Worm (Caenorhabditis elegans) whole organism, young adult: ENCODE data around the gene fard-1.

Experiments used
- F33H1.4 ChIP-seq: fragments of 200-800 bp; sonication (Bioruptor generic); IDR thresholded peaks from 2 replicates; pipeline ENCODE4 v1.3.6; 2022; ENCODE audit warnings: missing genetic modification reagents, missing genetic modification characterization, missing compliant biosample characterization
- F39B2.1 ChIP-seq: fragments of 200-800 bp; sonication (Bioruptor generic); IDR thresholded peaks from 2 replicates; pipeline ENCODE4 v1.3.6; 2022; ENCODE audit warnings: missing genetic modification reagents, missing genetic modification characterization, missing compliant biosample characterization
- F57A8.1 ChIP-seq: fragments of 200-800 bp; sonication (Bioruptor generic); optimal IDR thresholded peaks from 2 replicates; lab custom pipeline; 2018; ENCODE audit warnings: mild to moderate bottlenecking, missing genetic modification characterization, moderate library complexity, missing compliant biosample characterization
- K12H6.12 ChIP-seq: fragments of 200-800 bp; sonication (Bioruptor generic); optimal IDR thresholded peaks from 2 replicates; lab custom pipeline; 2018; ENCODE audit warnings: mild to moderate bottlenecking, missing genetic modification characterization, missing compliant biosample characterization
- Y53F4B.3 ChIP-seq: fragments of 200-800 bp; sonication (Bioruptor generic); IDR thresholded peaks from 2 replicates; pipeline ENCODE4 v1.3.6; 2022; ENCODE audit warnings: missing genetic modification reagents, missing genetic modification characterization, missing compliant biosample characterization
- Y67H2A.10 ChIP-seq: fragments of 200-800 bp; sonication (Bioruptor generic); conservative IDR thresholded peaks from 2 replicates; pipeline ENCODE4 v1.3.6; 2022; ENCODE audit warnings: missing genetic modification reagents, missing genetic modification characterization, missing compliant biosample characterization
- akir-1 ChIP-seq: fragments of 200-800 bp; sonication (Bioruptor generic); optimal IDR thresholded peaks from 2 replicates; lab custom pipeline; 2018; ENCODE audit warnings: mild to moderate bottlenecking, missing genetic modification characterization, moderate library complexity, missing compliant biosample characterization
- chd-7 ChIP-seq: sonication (generic microtip); optimal IDR thresholded peaks from 2 replicates; lab custom pipeline; 2016; ENCODE audit warnings: mild to moderate bottlenecking, missing genetic modification characterization, moderate library complexity, missing compliant biosample characterization
- efl-1 ChIP-seq: fragments of 150-350 bp; optimal IDR thresholded peaks from 2 replicates; lab custom pipeline; 2014; ENCODE audit warnings: missing biosample characterization, missing genetic modification reagents, missing genetic modification characterization
- egl-44 ChIP-seq: fragments of 200-800 bp; sonication (Bioruptor generic); IDR thresholded peaks from 2 replicates; pipeline ENCODE4 v1.3.6; 2022; ENCODE audit warnings: missing genetic modification reagents, missing genetic modification characterization, missing compliant biosample characterization
- egrh-3 ChIP-seq: fragments of 200-800 bp; sonication (Bioruptor generic); IDR thresholded peaks from 2 replicates; pipeline ENCODE4 v1.3.6; 2022; ENCODE audit warnings: missing genetic modification reagents, missing genetic modification characterization, missing compliant biosample characterization
- fkh-3 ChIP-seq: sonication (generic microtip); optimal IDR thresholded peaks from 2 replicates; lab custom pipeline; 2016; ENCODE audit warnings: mild to moderate bottlenecking, missing genetic modification characterization, missing compliant biosample characterization
- hmg-1.2 ChIP-seq: fragments of 200-800 bp; sonication (Bioruptor generic); IDR thresholded peaks from 2 replicates; pipeline ENCODE4 v1.3.6; 2022; ENCODE audit warnings: missing genetic modification reagents, missing genetic modification characterization, missing compliant biosample characterization
- hmg-20 ChIP-seq: fragments of 200-800 bp; sonication (Bioruptor generic); IDR thresholded peaks from 2 replicates; pipeline ENCODE4 v1.3.6; 2022; ENCODE audit warnings: missing genetic modification reagents, missing genetic modification characterization, missing compliant biosample characterization
- let-607 ChIP-seq, 2 experiments: fragments of 200-800 bp in 1 of 2; sonication (Bioruptor generic) in 1 of 2; sonication (generic microtip) in 1 of 2; optimal IDR thresholded peaks; 2 replicates each; lab custom pipeline; 2016 to 2018; ENCODE audit warnings: mild to moderate bottlenecking in 2 of 2, missing compliant biosample characterization in 2 of 2, missing genetic modification characterization in 2 of 2, moderate library complexity in 2 of 2, missing genotype in 1 of 2
- lin-40 ChIP-seq: sonication (generic microtip); optimal IDR thresholded peaks from 2 replicates; lab custom pipeline; 2016; ENCODE audit warnings: missing genetic modification characterization, mild to moderate bottlenecking, missing compliant biosample characterization, missing genotype, missing genetic modification reagents
- lsy-27 ChIP-seq: sonication (generic microtip); optimal IDR thresholded peaks from 2 replicates; lab custom pipeline; 2017; ENCODE audit warnings: missing genetic modification characterization, mild to moderate bottlenecking, missing compliant biosample characterization, antibody characterized with exemption, missing genotype, borderline replicate concordance; ENCODE audit not compliant: insufficient read depth
- madf-3 ChIP-seq: fragments of 200-800 bp; sonication (Bioruptor generic); IDR thresholded peaks from 2 replicates; pipeline ENCODE4 v1.3.6; 2022; ENCODE audit warnings: missing genetic modification reagents, missing genetic modification characterization, missing compliant biosample characterization
- mel-28 ChIP-seq: sonication (generic microtip); optimal IDR thresholded peaks from 2 replicates; lab custom pipeline; 2016; ENCODE audit warnings: borderline replicate concordance, mild to moderate bottlenecking, missing genetic modification characterization, missing compliant biosample characterization
- mes-4 ChIP-seq: sonication (generic microtip); optimal IDR thresholded peaks from 2 replicates; lab custom pipeline; 2016; ENCODE audit warnings: missing genotype, missing genetic modification characterization, missing compliant biosample characterization
- nfyb-1 ChIP-seq: fragments of 200-800 bp; sonication (Bioruptor generic); IDR thresholded peaks from 2 replicates; pipeline ENCODE4 v1.3.6; 2022; ENCODE audit warnings: missing genetic modification reagents, missing genetic modification characterization, missing compliant biosample characterization
- nhr-179 ChIP-seq: sonication (generic microtip); optimal IDR thresholded peaks from 2 replicates; lab custom pipeline; 2016; ENCODE audit warnings: mild to moderate bottlenecking, missing genetic modification characterization, missing compliant biosample characterization
- pbrm-1 ChIP-seq: fragments of 200-800 bp; sonication (Bioruptor generic); IDR thresholded peaks from 2 replicates; pipeline ENCODE4 v1.3.6; 2022; ENCODE audit warnings: missing genetic modification reagents, missing genetic modification characterization, missing compliant biosample characterization
- rpc-1 ChIP-seq, 2 experiments: fragments of 150-350 bp in 1 of 2; sonication (generic microtip) in 1 of 2; optimal IDR thresholded peaks; 2 replicates each; lab custom pipeline; 2014 to 2018; ENCODE audit warnings: missing biosample characterization in 1 of 2, missing genetic modification characterization in 1 of 2, missing genetic modification reagents in 1 of 2, missing genotype in 1 of 2
- snpc-1.1 ChIP-seq: sonication (generic microtip); optimal IDR thresholded peaks from 2 replicates; lab custom pipeline; 2017; ENCODE audit warnings: missing genetic modification characterization, mild to moderate bottlenecking, missing compliant biosample characterization, antibody characterized with exemption, moderate library complexity, missing genotype, missing genetic modification reagents; ENCODE audit not compliant: insufficient read depth
- snpc-3.4 ChIP-seq: sonication (generic microtip); optimal IDR thresholded peaks from 2 replicates; lab custom pipeline; 2017; ENCODE audit warnings: missing genetic modification characterization, mild to moderate bottlenecking, missing compliant biosample characterization, antibody characterized with exemption, moderate library complexity, missing genotype, missing genetic modification reagents
- snpc-4 ChIP-seq, 5 experiments: fragments of 150-350 bp in 1 of 5; sonication (generic microtip) in 4 of 5; optimal IDR thresholded peaks; 2 replicates each; lab custom pipeline; 2014 to 2018; ENCODE audit warnings: missing genetic modification characterization in 5 of 5, missing biosample characterization in 3 of 5, antibody characterized with exemption in 2 of 5, mild to moderate bottlenecking in 2 of 5, missing compliant biosample characterization in 2 of 5, missing genotype in 2 of 5, moderate library complexity in 2 of 5, missing genetic modification reagents in 1 of 5
- somi-1 ChIP-seq: fragments of 200-800 bp; sonication (Bioruptor generic); optimal IDR thresholded peaks from 2 replicates; lab custom pipeline; 2018; ENCODE audit warnings: mild to moderate bottlenecking, missing genetic modification characterization, missing compliant biosample characterization
- zfh-2 ChIP-seq: fragments of 200-800 bp; sonication (Bioruptor generic); conservative IDR thresholded peaks from 2 replicates; pipeline ENCODE4 v1.3.6; 2022; ENCODE audit warnings: missing genetic modification reagents, missing genetic modification characterization, missing compliant biosample characterization
- ztf-25 ChIP-seq: fragments of 200-800 bp; sonication (Bioruptor generic); IDR thresholded peaks from 2 replicates; pipeline ENCODE4 v1.3.6; 2022; ENCODE audit warnings: missing genetic modification reagents, missing genetic modification characterization, missing compliant biosample characterization
- ztf-26 ChIP-seq: sonication (generic microtip); optimal IDR thresholded peaks from 2 replicates; lab custom pipeline; 2017; ENCODE audit warnings: missing genetic modification characterization, missing compliant biosample characterization

Gene fard-1

ce11 chrX:2953522-2954032 is 20.4 kb downstream of the fard-1 start:
- TF ChIP-seq F57A8.1 (GFP tag; lab: Kevin White, UChicago) (no peak), somi-1 (GFP tag; lab: Kevin White, UChicago) (no peak), zfh-2 (0 out of 2 replicates have a peak, but pooled peaks have one; percentile 52), chd-7 (tag; lab: Kevin White, UChicago) (peak; percentile 3)
- TF ChIP-seq, all 124 proteins: peak for 2

ce11 chrX:2955628-2956027 is 22.5 kb downstream of the fard-1 start:
- TF ChIP-seq let-607 (tag; optimal IDR thresholded peaks at IDR 0.05; lab: Kevin White, UChicago) (no peak), Y53F4B.3 (GFP tag; lab: Robert Waterston, UW) (no peak), snpc-4 (GFP tag; optimal IDR thresholded peaks at IDR 0.05; lab: Kevin White, UChicago) (no peak), snpc-4 (tag; optimal IDR thresholded peaks at IDR 0.05; lab: Kevin White, UChicago) (no peak), ztf-26 (tag; lab: Kevin White, UChicago) (no peak), F57A8.1 (GFP tag; lab: Kevin White, UChicago) (no peak), mes-4 (tag; lab: Kevin White, UChicago) (no peak)

DNA sequence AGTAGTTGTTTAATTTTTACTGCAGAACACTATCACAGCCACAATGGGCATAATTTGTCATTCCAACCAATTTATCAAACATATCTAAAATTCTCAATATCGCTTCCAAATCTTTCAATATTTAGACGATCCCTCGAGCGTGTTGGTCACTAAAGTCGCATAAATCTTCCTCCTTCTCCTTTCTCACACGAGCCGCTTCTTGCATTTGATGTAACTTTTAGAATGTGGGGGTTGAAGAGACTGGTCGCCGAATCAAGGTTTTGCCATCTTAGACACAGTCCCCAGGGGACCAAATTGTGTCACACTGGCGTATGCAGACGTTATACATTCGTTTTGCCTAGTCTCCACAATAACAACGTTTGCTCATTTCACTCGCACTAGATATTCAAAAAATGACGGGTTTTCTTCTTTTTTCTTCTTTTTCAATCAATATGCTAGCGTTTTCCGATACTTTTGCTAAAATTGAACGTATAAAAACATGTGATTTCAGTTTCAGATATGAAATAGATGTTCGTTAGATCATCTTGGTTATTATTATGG is 24.4 kb downstream of the fard-1 start, which contains the start of gene gbb-1:
Gene gbb-1 (plus strand): TSS at position 490 of the 540 bp plus-strand sequence.
- TF ChIP-seq K12H6.12 (no peak), nhr-179 (tag; lab: Kevin White, UChicago) (no peak), Y67H2A.10 (GFP tag; lab: Robert Waterston, UW) (no peak), lsy-27 (tag; lab: Kevin White, UChicago) (no peak), rpc-1 (optimal IDR thresholded peaks at IDR 0.05; lab: Kevin White, UChicago) (no peak), rpc-1 (tag; optimal IDR thresholded peaks at IDR 0.05; lab: Kevin White, UChicago) (no peak), akir-1 (GFP tag; lab: Kevin White, UChicago) (no peak), lin-40 (tag; lab: Kevin White, UChicago) (no peak), hmg-1.2 (no peak), snpc-3.4 (tag; lab: Kevin White, UChicago) (no peak), mel-28 (no peak), efl-1 (GFP tag; lab: Kevin White, UChicago) (no peak), madf-3 (GFP tag; lab: Robert Waterston, UW) (no peak), egl-44 (GFP tag; lab: Robert Waterston, UW) (no peak), hmg-20 (GFP tag; lab: Robert Waterston, UW) (no peak), snpc-1.1 (tag; lab: Kevin White, UChicago) (no peak), fkh-3 (tag; lab: Kevin White, UChicago) (no peak), ztf-25 (GFP tag; lab: Robert Waterston, UW) (no peak)

DNA sequence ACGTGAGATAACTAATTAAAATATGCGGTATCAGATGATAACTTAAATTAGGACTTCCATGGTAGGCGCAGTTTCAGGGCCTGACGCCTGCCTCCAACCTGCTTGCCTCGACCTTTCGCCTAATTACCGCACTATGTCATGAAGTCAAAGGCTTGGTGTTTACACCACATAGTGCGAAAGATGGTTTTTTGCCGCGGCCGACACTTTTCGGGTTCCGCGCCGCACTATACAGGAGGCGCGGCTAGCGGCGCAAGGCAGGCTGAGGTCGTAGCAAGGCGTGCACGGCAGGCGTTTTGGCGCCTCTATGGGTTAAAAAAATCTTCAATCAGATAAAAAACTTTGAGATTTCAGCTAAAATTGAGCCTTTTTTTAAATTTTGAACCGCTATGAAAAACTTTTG is 27.5 kb downstream of the fard-1 start:
- TF ChIP-seq hmg-1.2, result peak; percentile 70
- TF ChIP-seq nfyb-1 (GFP tag; lab: Robert Waterston, UW), result 0 out of 2 replicates have a peak, but pooled peaks have one; percentile 41
- peak; percentile 72 for TF ChIP-seq snpc-4 (GFP tag; optimal IDR thresholded peaks at IDR 0.05; lab: Kevin White, UChicago)
- TF ChIP-seq snpc-4 (tag; optimal IDR thresholded peaks at IDR 0.05; lab: Kevin White, UChicago), result peak; percentile 53 to 94 (median 86)
- TF ChIP-seq F39B2.1 (GFP tag; lab: Robert Waterston, UW), result no peak
- TF ChIP-seq snpc-1.1 (tag; lab: Kevin White, UChicago), result peak; percentile 78
- no peak for TF ChIP-seq mel-28
- 0 out of 2 replicates have a peak, but pooled peaks have one; percentile 39 for TF ChIP-seq pbrm-1 (GFP tag; lab: Robert Waterston, UW)
- TF ChIP-seq F33H1.4 (GFP tag; lab: Robert Waterston, UW), result no peak
- TF ChIP-seq egrh-3, result no peak
- TF ChIP-seq lin-40 (tag; lab: Kevin White, UChicago), result no peak
- TF ChIP-seq, all 124 proteins: peak for 5
